Fruit fly (Drosophila melanogaster) whole organism, embryonic: ENCODE results near the gene Pde6.

ENCODE experiments used
- BtbVII ChIP-seq: fragments of 200-800 bp; sonication (Bioruptor generic); optimal IDR thresholded peaks from 3 replicates; lab custom pipeline; 2017; ENCODE audit warnings: missing biosample characterization, mild to moderate bottlenecking, missing genetic modification characterization
- CG11504 ChIP-seq: fragments of 200-800 bp; sonication (Bioruptor generic); optimal IDR thresholded peaks from 3 replicates; lab custom pipeline; 2019; ENCODE audit warnings: missing biosample characterization, mild to moderate bottlenecking, missing genetic modification characterization, moderate library complexity
- CG12219 ChIP-seq: fragments of 200-800 bp; sonication (Bioruptor generic); optimal IDR thresholded peaks from 3 replicates; lab custom pipeline; 2018; ENCODE audit warnings: missing biosample characterization, mild to moderate bottlenecking, missing genetic modification characterization
- CG13775 ChIP-seq: fragments of 200-800 bp; sonication (Bioruptor generic); optimal IDR thresholded peaks from 3 replicates; lab custom pipeline; 2017; ENCODE audit warnings: missing biosample characterization, mild to moderate bottlenecking, missing genetic modification characterization
- CG14965 ChIP-seq: fragments of 200-800 bp; sonication (Bioruptor generic); optimal IDR thresholded peaks from 2 replicates; lab custom pipeline; 2016; ENCODE audit warnings: missing biosample characterization, missing genetic modification characterization, borderline replicate concordance
- CG15479 ChIP-seq: fragments of 200-800 bp; sonication (Bioruptor generic); optimal IDR thresholded peaks from 3 replicates; lab custom pipeline; 2019; ENCODE audit warnings: missing biosample characterization, mild to moderate bottlenecking, missing genetic modification characterization, moderate library complexity
- CG1602 ChIP-seq: fragments of 200-800 bp; sonication (Bioruptor generic); optimal IDR thresholded peaks from 3 replicates; lab custom pipeline; 2016; ENCODE audit warnings: missing biosample characterization, missing genetic modification characterization
- CG1792 ChIP-seq: fragments of 200-800 bp; sonication (Bioruptor generic); optimal IDR thresholded peaks from 2 replicates; lab custom pipeline; 2016; ENCODE audit warnings: missing biosample characterization, missing genetic modification characterization
- CG18476 ChIP-seq: fragments of 200-800 bp; sonication (Bioruptor generic); optimal IDR thresholded peaks from 2 replicates; lab custom pipeline; 2016; ENCODE audit warnings: missing biosample characterization, mild to moderate bottlenecking, missing genetic modification characterization
- CG2678 ChIP-seq: fragments of 200-800 bp; sonication (Bioruptor generic); optimal IDR thresholded peaks from 3 replicates; lab custom pipeline; 2019; ENCODE audit warnings: missing biosample characterization, mild to moderate bottlenecking, missing genetic modification characterization, moderate library complexity
- CG30020 ChIP-seq: fragments of 200-800 bp; optimal IDR thresholded peaks from 2 replicates; lab custom pipeline; 2019; ENCODE audit warnings: missing biosample characterization, mild to moderate bottlenecking, missing genetic modification characterization, moderate library complexity
- CG33213 ChIP-seq: fragments of 200-800 bp; sonication (Bioruptor generic); optimal IDR thresholded peaks from 3 replicates; lab custom pipeline; 2016; ENCODE audit warnings: missing biosample characterization, missing genetic modification characterization
- CG3847 ChIP-seq: fragments of 200-800 bp; sonication (Bioruptor generic); IDR thresholded peaks from 2 replicates; pipeline ENCODE4 v1.3.6; 2022; ENCODE audit warnings: missing biosample characterization, missing genetic modification characterization
- CG43689 ChIP-seq: fragments of 200-800 bp; sonication (Bioruptor generic); IDR thresholded peaks from 2 replicates; pipeline ENCODE4 v1.3.6; 2022; ENCODE audit warnings: missing biosample characterization, missing genetic modification characterization
- CG4730 ChIP-seq: fragments of 200-800 bp; sonication (Bioruptor generic); IDR thresholded peaks from 2 replicates; pipeline ENCODE4 v1.3.6; 2022; ENCODE audit warnings: missing biosample characterization, missing genetic modification characterization
- CG6272 ChIP-seq: fragments of 200-800 bp; sonication (Bioruptor generic); IDR thresholded peaks from 2 replicates; pipeline ENCODE4 v1.3.6; 2022; ENCODE audit warnings: missing biosample characterization, missing genetic modification characterization
- CG6813 ChIP-seq: fragments of 200-800 bp; sonication (Bioruptor generic); optimal IDR thresholded peaks from 2 replicates; lab custom pipeline; 2017; ENCODE audit warnings: missing biosample characterization, missing genetic modification characterization, mild to moderate bottlenecking, moderate library complexity, missing genetic modification reagents
- CG7357 ChIP-seq: fragments of 200-800 bp; sonication (Bioruptor generic); IDR thresholded peaks from 3 replicates; pipeline ENCODE4 v1.3.6; 2022; ENCODE audit warnings: missing biosample characterization, missing genetic modification characterization
- CG7963 ChIP-seq: fragments of 200-800 bp; sonication (Bioruptor generic); IDR thresholded peaks from 3 replicates; pipeline ENCODE4 v1.3.6; 2022; ENCODE audit warnings: missing biosample characterization, missing genetic modification characterization; ENCODE audit not compliant: partially characterized antibody
- CG8089 ChIP-seq: fragments of 200-800 bp; sonication (Bioruptor generic); optimal IDR thresholded peaks from 3 replicates; lab custom pipeline; 2016; ENCODE audit warnings: missing biosample characterization, missing genetic modification characterization
- CG9797 ChIP-seq: fragments of 200-800 bp; sonication (Bioruptor generic); optimal IDR thresholded peaks from 3 replicates; lab custom pipeline; 2018; ENCODE audit warnings: missing biosample characterization, mild to moderate bottlenecking, missing genetic modification characterization
- CTCF ChIP-seq: fragments of 200-800 bp; sonication (Bioruptor generic); optimal IDR thresholded peaks from 2 replicates; lab custom pipeline; 2017; ENCODE audit warnings: missing biosample characterization, mild to moderate bottlenecking, missing genetic modification characterization, moderate library complexity
- Dad ChIP-seq: fragments of 200-800 bp; sonication (Bioruptor generic); optimal IDR thresholded peaks from 3 replicates; lab custom pipeline; 2016; ENCODE audit warnings: missing biosample characterization, missing genetic modification characterization
- Fer1 ChIP-seq: fragments of 200-800 bp; sonication (Bioruptor generic); optimal IDR thresholded peaks from 2 replicates; lab custom pipeline; 2017; ENCODE audit warnings: missing biosample characterization, mild to moderate bottlenecking, missing genetic modification characterization
- HmgZ ChIP-seq: fragments of 200-800 bp; sonication (Bioruptor generic); optimal IDR thresholded peaks from 2 replicates; lab custom pipeline; 2018; ENCODE audit warnings: missing biosample characterization, mild to moderate bottlenecking, missing genetic modification characterization
- Hsf ChIP-seq: fragments of 200-800 bp; sonication (Bioruptor generic); optimal IDR thresholded peaks from 3 replicates; lab custom pipeline; 2016; ENCODE audit warnings: missing biosample characterization, missing genetic modification characterization
- MESR4 ChIP-seq: fragments of 200-800 bp; sonication (Bioruptor generic); optimal IDR thresholded peaks from 2 replicates; lab custom pipeline; 2018; ENCODE audit warnings: missing biosample characterization, mild to moderate bottlenecking, missing genetic modification characterization, moderate library complexity
- Neu2 ChIP-seq: fragments of 200-800 bp; sonication (Bioruptor generic); optimal IDR thresholded peaks from 3 replicates; lab custom pipeline; 2016; ENCODE audit warnings: missing biosample characterization, missing genetic modification characterization, borderline replicate concordance
- Oli ChIP-seq: fragments of 200-800 bp; sonication (Bioruptor generic); optimal IDR thresholded peaks from 2 replicates; lab custom pipeline; 2018; ENCODE audit warnings: missing biosample characterization, mild to moderate bottlenecking, missing genetic modification characterization, moderate library complexity
- Spps ChIP-seq: fragments of 200-800 bp; sonication (Bioruptor generic); optimal IDR thresholded peaks from 2 replicates; lab custom pipeline; 2018; ENCODE audit warnings: missing biosample characterization, mild to moderate bottlenecking, missing genetic modification characterization
- TFAM ChIP-seq: fragments of 200-800 bp; sonication (Bioruptor generic); optimal IDR thresholded peaks from 2 replicates; lab custom pipeline; 2017; ENCODE audit warnings: missing biosample characterization, missing genetic modification characterization, inconsistent platforms
- ase ChIP-seq: fragments of 200-800 bp; sonication (Bioruptor generic); IDR thresholded peaks from 3 replicates; pipeline ENCODE4 v1.3.6; 2022; ENCODE audit warnings: missing biosample characterization, missing genetic modification characterization
- bigmax ChIP-seq: fragments of 200-800 bp; sonication (Bioruptor generic); optimal IDR thresholded peaks from 2 replicates; lab custom pipeline; 2018; ENCODE audit warnings: missing biosample characterization, mild to moderate bottlenecking, missing genetic modification characterization
- ci ChIP-seq: fragments of 200-800 bp; sonication (Bioruptor generic); IDR thresholded peaks from 3 replicates; pipeline ENCODE4 v1.3.6; 2022; ENCODE audit warnings: missing biosample characterization, missing genetic modification characterization
- dan ChIP-seq: fragments of 200-800 bp; sonication (Bioruptor generic); IDR thresholded peaks from 2 replicates; pipeline ENCODE4 v1.3.6; 2022; ENCODE audit warnings: missing biosample characterization, missing genetic modification characterization
- dysf ChIP-seq: fragments of 200-800 bp; sonication (Bioruptor generic); IDR thresholded peaks from 3 replicates; pipeline ENCODE4 v1.3.6; 2022; ENCODE audit warnings: missing biosample characterization, missing genetic modification characterization
- ham ChIP-seq: fragments of 200-800 bp; sonication (Bioruptor generic); IDR thresholded peaks from 2 replicates; pipeline ENCODE4 v1.3.6; 2022; ENCODE audit warnings: missing biosample characterization, missing genetic modification characterization
- hth ChIP-seq: fragments of >200 bp; optimal IDR thresholded peaks from 2 replicates; lab custom pipeline; 2017; ENCODE audit warnings: inconsistent platforms
- kah ChIP-seq: fragments of 200-800 bp; sonication (Bioruptor generic); optimal IDR thresholded peaks from 2 replicates; lab custom pipeline; 2018; ENCODE audit warnings: missing biosample characterization, mild to moderate bottlenecking, missing genetic modification characterization
- lmd ChIP-seq: fragments of 200-800 bp; sonication (Bioruptor generic); IDR thresholded peaks from 2 replicates; pipeline ENCODE4 v1.3.6; 2022; ENCODE audit warnings: missing biosample characterization, missing genetic modification characterization
- lola ChIP-seq, 3 experiments: fragments of >200 bp in 2 of 3; fragments of 200-800 bp in 1 of 3; sonication (Bioruptor generic) in 1 of 3; optimal IDR thresholded peaks; 2 replicates each; lab custom pipeline; 2017 to 2019; ENCODE audit warnings: missing biosample characterization in 3 of 3, missing genetic modification characterization in 3 of 3, mild to moderate bottlenecking in 1 of 3, moderate library complexity in 1 of 3
- mld ChIP-seq: fragments of 200-800 bp; sonication (Bioruptor generic); IDR thresholded peaks from 3 replicates; pipeline ENCODE4 v1.3.6; 2022; ENCODE audit warnings: missing biosample characterization, missing genetic modification characterization; ENCODE audit not compliant: partially characterized antibody
- nerfin-1 ChIP-seq: fragments of 200-800 bp; sonication (Bioruptor generic); optimal IDR thresholded peaks from 3 replicates; lab custom pipeline; 2019; ENCODE audit warnings: missing biosample characterization, mild to moderate bottlenecking, missing genetic modification characterization, moderate library complexity
- nmo ChIP-seq: fragments of 200-800 bp; sonication (Bioruptor generic); optimal IDR thresholded peaks from 2 replicates; lab custom pipeline; 2018; ENCODE audit warnings: missing biosample characterization, mild to moderate bottlenecking, missing genetic modification characterization, moderate library complexity
- otp ChIP-seq: fragments of 200-800 bp; sonication (Bioruptor generic); IDR thresholded peaks from 3 replicates; pipeline ENCODE4, ENCODE4 v1.3.6; 2022; ENCODE audit warnings: missing biosample characterization, missing genetic modification characterization
- pan ChIP-seq, 4 experiments: fragments of >200 bp in 3 of 4; fragments of 200-800 bp in 1 of 4; sonication (Bioruptor generic) in 1 of 4; optimal IDR thresholded peaks in 3 of 4; IDR thresholded peaks in 1 of 4; 2 replicates each; pipeline versions ENCODE4 v1.3.6 to Lab custom; 2017 to 2022; ENCODE audit warnings: missing biosample characterization in 2 of 4, missing genetic modification characterization in 2 of 4, mixed read lengths in 1 of 4
- slp2 ChIP-seq: fragments of 200-800 bp; sonication (Bioruptor generic); optimal IDR thresholded peaks from 2 replicates; lab custom pipeline; 2016; ENCODE audit warnings: missing biosample characterization, missing genetic modification characterization
- sob ChIP-seq: fragments of 200-800 bp; sonication (Bioruptor generic); IDR thresholded peaks from 2 replicates; pipeline ENCODE4 v1.3.6; 2022; ENCODE audit warnings: missing biosample characterization, missing genetic modification characterization
- tgo ChIP-seq: fragments of 200-800 bp; sonication (Bioruptor generic); IDR thresholded peaks from 3 replicates; pipeline ENCODE4 v1.3.6; 2022; ENCODE audit warnings: missing biosample characterization, missing genetic modification characterization
- twi ChIP-seq: fragments of 200-800 bp; optimal IDR thresholded peaks from 2 replicates; lab custom pipeline; 2019; ENCODE audit warnings: missing biosample characterization, mild to moderate bottlenecking, missing genetic modification characterization, moderate library complexity
- zf30C ChIP-seq: fragments of 200-800 bp; sonication (Bioruptor generic); optimal IDR thresholded peaks from 3 replicates; lab custom pipeline; 2018; ENCODE audit warnings: missing biosample characterization, mild to moderate bottlenecking, missing genetic modification characterization

The Pde6 gene

DNA sequence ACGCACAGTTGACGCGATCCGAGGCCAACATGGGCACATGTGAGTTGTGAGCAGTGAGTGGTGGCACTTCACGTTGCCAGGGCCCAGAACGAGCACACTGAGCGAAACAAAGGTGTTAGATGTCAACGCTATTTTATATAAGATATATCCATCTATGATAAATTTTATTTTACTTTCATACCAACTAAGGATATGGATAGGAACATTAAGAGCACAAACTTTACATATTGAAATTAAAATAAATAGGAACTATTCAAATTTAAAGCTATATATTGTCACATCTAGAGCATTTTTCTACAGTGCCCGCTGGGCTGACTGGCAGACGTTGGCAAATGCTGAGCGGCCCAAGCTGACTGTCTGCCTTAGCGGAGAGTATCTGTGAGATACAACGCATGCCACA is 88.4 kb downstream of the Pde6 start (continued):
- no peak for TF ChIP-seq CG6272 (GFP tag; lab: Robert Waterston, UW)
- TF ChIP-seq ci: peak; percentile 38; the same call in 1 of the 3 replicates
- no peak for TF ChIP-seq pan (optimal IDR thresholded peaks at IDR 0.05; lab: Kevin White, UChicago)
- peak in 1 of 2 experiments; percentile 55 for TF ChIP-seq pan (GFP tag; optimal IDR thresholded peaks at IDR 0.05 in 1 of 2, IDR thresholded peaks at IDR 0.05 in 1 of 2)
- no peak for TF ChIP-seq ham (GFP tag; lab: Robert Waterston, UW)
- no peak for TF ChIP-seq bigmax (GFP tag; lab: Kevin White, UChicago)
- TF ChIP-seq lmd (GFP tag; lab: Robert Waterston, UW): peak; percentile 68
- no peak for TF ChIP-seq CG43689
- 0 out of 3 replicates have a peak, but pooled peaks have one; percentile 43 for TF ChIP-seq otp (GFP tag; lab: Robert Waterston, UW)
- TF ChIP-seq CG8089 (GFP tag; lab: Kevin White, UChicago): no peak
- TF ChIP-seq CG9797 (GFP tag; lab: Kevin White, UChicago): no peak
- TF ChIP-seq ase (GFP tag; lab: Robert Waterston, UW): peak; percentile 53; the same call in 1 of the 3 replicates
- TF ChIP-seq HmgZ: no peak
- TF ChIP-seq Neu2 (GFP tag; lab: Kevin White, UChicago): no peak
- TF ChIP-seq slp2 (GFP tag; lab: Kevin White, UChicago): no peak
- TF ChIP-seq mld: no peak
- peak; percentile 13 for TF ChIP-seq CG30020 (tag; lab: Kevin White, UChicago)
- no peak for TF ChIP-seq MESR4
- peak; percentile 23; the same call in 1 of the 2 replicates for TF ChIP-seq CG3847 (GFP tag; lab: Robert Waterston, UW)
- peak; percentile 78 for TF ChIP-seq CG11504
- no peak for TF ChIP-seq CG4730 (GFP tag; lab: Robert Waterston, UW)
- peak; percentile 75 for TF ChIP-seq Oli (tag; lab: Kevin White, UChicago)
- no peak for TF ChIP-seq CG14965 (GFP tag; lab: Kevin White, UChicago)
- no peak for TF ChIP-seq CG15479
- TF ChIP-seq Spps (tag; lab: Kevin White, UChicago): peak; percentile 72
- peak; percentile 58; the same call in 2 of the 3 replicates for TF ChIP-seq dysf
- TF ChIP-seq Dad (GFP tag; lab: Kevin White, UChicago): no peak
- TF ChIP-seq sob (GFP tag; lab: Robert Waterston, UW): 0 out of 2 replicates have a peak, but pooled peaks have one; percentile 20
- TF ChIP-seq CG13775 (GFP tag; lab: Kevin White, UChicago): peak; percentile 62
- no peak for TF ChIP-seq kah (GFP tag; lab: Kevin White, UChicago)
- peak; percentile 77 for TF ChIP-seq nmo (GFP tag; lab: Kevin White, UChicago)
- peak; percentile 76 for TF ChIP-seq zf30C (GFP tag; lab: Kevin White, UChicago)
- TF ChIP-seq BtbVII (GFP tag; lab: Kevin White, UChicago): peak; percentile 52
- TF ChIP-seq CG12219 (GFP tag; lab: Kevin White, UChicago): peak; percentile 50
- peak in 1 of 3 experiments; percentile 84 for TF ChIP-seq lola (GFP tag; optimal IDR thresholded peaks at IDR 0.05; lab: Kevin White, UChicago)
- peak; percentile 42 for TF ChIP-seq twi
- TF ChIP-seq TFAM (GFP tag; lab: Kevin White, UChicago): peak; percentile 39
- peak; percentile 70 for TF ChIP-seq CG2678 (tag; lab: Kevin White, UChicago)
- TF ChIP-seq Hsf: peak; percentile 44
- no peak for TF ChIP-seq dan (GFP tag; lab: Robert Waterston, UW)
- TF ChIP-seq CG1602 (GFP tag; lab: Kevin White, UChicago): peak; percentile 16
- TF ChIP-seq hth (lab: Kevin White, UChicago): no peak
- TF ChIP-seq nerfin-1 (tag; lab: Kevin White, UChicago): peak; percentile 43
- TF ChIP-seq CG18476 (GFP tag; lab: Kevin White, UChicago): peak; percentile 28
- TF ChIP-seq CG6813: peak; percentile 1
- TF ChIP-seq CG33213 (GFP tag; lab: Kevin White, UChicago): no peak
- TF ChIP-seq CG7357 (GFP tag; lab: Robert Waterston, UW): 0 out of 3 replicates have a peak, but pooled peaks have one; percentile 37
- peak; percentile 33 for TF ChIP-seq Fer1 (GFP tag; lab: Kevin White, UChicago)
- TF ChIP-seq tgo (GFP tag; lab: Robert Waterston, UW): peak; percentile 72
- no peak for TF ChIP-seq CG7963
- no peak for TF ChIP-seq CG1792
- TF ChIP-seq CTCF (GFP tag; lab: Kevin White, UChicago): no peak
